Worm (Caenorhabditis elegans) whole organism, young adult: ENCODE data around the gene F52D2.5.

ENCODE experiments used
- B0261.1 ChIP-seq: sonication (generic microtip); optimal IDR thresholded peaks from 2 replicates; lab custom pipeline; 2016; ENCODE audit warnings: mild to moderate bottlenecking, missing genetic modification characterization, moderate library complexity, missing compliant biosample characterization
- B0336.3 ChIP-seq: fragments of 200-800 bp; sonication (Bioruptor generic); IDR thresholded peaks from 2 replicates; pipeline ENCODE4 v1.3.6; 2022; ENCODE audit warnings: missing genetic modification characterization, missing compliant biosample characterization
- D2030.7 ChIP-seq: fragments of 200-800 bp; sonication (Bioruptor generic); IDR thresholded peaks from 2 replicates; pipeline ENCODE4 v1.3.6; 2022; ENCODE audit warnings: missing genetic modification reagents, missing genetic modification characterization, missing compliant biosample characterization
- F37B4.10 ChIP-seq: fragments of 200-800 bp; sonication (Bioruptor generic); IDR thresholded peaks from 2 replicates; pipeline ENCODE4 v1.3.6; 2022; ENCODE audit warnings: missing genetic modification characterization, missing compliant biosample characterization
- F39B2.1 ChIP-seq: fragments of 200-800 bp; sonication (Bioruptor generic); IDR thresholded peaks from 2 replicates; pipeline ENCODE4 v1.3.6; 2022; ENCODE audit warnings: missing genetic modification reagents, missing genetic modification characterization, missing compliant biosample characterization
- Y53G8AR.9 ChIP-seq: fragments of 200-800 bp; sonication (Bioruptor generic); conservative IDR thresholded peaks from 2 replicates; pipeline ENCODE4 v1.3.6; 2022; ENCODE audit warnings: missing genetic modification reagents, missing genetic modification characterization, missing compliant biosample characterization
- aptf-2 ChIP-seq: fragments of 200-800 bp; sonication (Bioruptor generic); conservative IDR thresholded peaks from 2 replicates; pipeline ENCODE4 v1.3.6; 2022; ENCODE audit warnings: missing genetic modification reagents, missing genetic modification characterization, missing compliant biosample characterization
- athp-1 ChIP-seq: sonication (generic microtip); optimal IDR thresholded peaks from 2 replicates; lab custom pipeline; 2017; ENCODE audit warnings: mild to moderate bottlenecking, missing genetic modification characterization, missing compliant biosample characterization
- attf-3 ChIP-seq: fragments of 200-800 bp; sonication (Bioruptor generic); conservative IDR thresholded peaks from 2 replicates; pipeline ENCODE4 v1.3.6; 2022; ENCODE audit warnings: missing genetic modification reagents, missing genetic modification characterization, missing compliant biosample characterization
- ccch-3 ChIP-seq: fragments of 200-800 bp; sonication (Bioruptor generic); optimal IDR thresholded peaks from 2 replicates; lab custom pipeline; 2018; ENCODE audit warnings: mild to moderate bottlenecking, missing genetic modification characterization, missing compliant biosample characterization
- fkh-3 ChIP-seq: sonication (generic microtip); optimal IDR thresholded peaks from 2 replicates; lab custom pipeline; 2016; ENCODE audit warnings: mild to moderate bottlenecking, missing genetic modification characterization, missing compliant biosample characterization
- hmg-20 ChIP-seq: fragments of 200-800 bp; sonication (Bioruptor generic); IDR thresholded peaks from 2 replicates; pipeline ENCODE4 v1.3.6; 2022; ENCODE audit warnings: missing genetic modification reagents, missing genetic modification characterization, missing compliant biosample characterization
- lsy-27 ChIP-seq: sonication (generic microtip); optimal IDR thresholded peaks from 2 replicates; lab custom pipeline; 2017; ENCODE audit warnings: missing genetic modification characterization, mild to moderate bottlenecking, missing compliant biosample characterization, antibody characterized with exemption, missing genotype, borderline replicate concordance; ENCODE audit not compliant: insufficient read depth
- madf-3 ChIP-seq: fragments of 200-800 bp; sonication (Bioruptor generic); IDR thresholded peaks from 2 replicates; pipeline ENCODE4 v1.3.6; 2022; ENCODE audit warnings: missing genetic modification reagents, missing genetic modification characterization, missing compliant biosample characterization
- mxl-1 ChIP-seq: sonication (generic microtip); optimal IDR thresholded peaks from 2 replicates; lab custom pipeline; 2016; ENCODE audit warnings: missing genetic modification characterization, missing compliant biosample characterization
- nhr-179 ChIP-seq: sonication (generic microtip); optimal IDR thresholded peaks from 2 replicates; lab custom pipeline; 2016; ENCODE audit warnings: mild to moderate bottlenecking, missing genetic modification characterization, missing compliant biosample characterization
- nhr-27 ChIP-seq: fragments of 200-800 bp; sonication (Bioruptor generic); optimal IDR thresholded peaks from 2 replicates; lab custom pipeline; 2018; ENCODE audit warnings: mild to moderate bottlenecking, missing genetic modification characterization, moderate library complexity, missing compliant biosample characterization
- pha-4 ChIP-seq: fragments of 150-350 bp; sonication (generic microtip); optimal IDR thresholded peaks from 2 replicates; lab custom pipeline; 2014; ENCODE audit warnings: missing biosample characterization, missing genetic modification reagents, missing genetic modification characterization
- rpc-1 ChIP-seq, 2 experiments: fragments of 150-350 bp in 1 of 2; sonication (generic microtip) in 1 of 2; optimal IDR thresholded peaks; 2 replicates each; lab custom pipeline; 2014 to 2018; ENCODE audit warnings: missing biosample characterization in 1 of 2, missing genetic modification characterization in 1 of 2, missing genetic modification reagents in 1 of 2, missing genotype in 1 of 2
- sea-2 ChIP-seq: fragments of 200-800 bp; sonication (Bioruptor generic); IDR thresholded peaks from 2 replicates; pipeline ENCODE4 v1.3.6; 2022; ENCODE audit warnings: missing genetic modification characterization, missing compliant biosample characterization
- tbp1 ChIP-seq: fragments of 200-800 bp; sonication (Bioruptor generic); optimal IDR thresholded peaks from 2 replicates; lab custom pipeline; 2018; ENCODE audit warnings: mild to moderate bottlenecking, missing genetic modification characterization, missing compliant biosample characterization
- tbx-9 ChIP-seq: sonication (generic microtip); optimal IDR thresholded peaks from 2 replicates; lab custom pipeline; 2016; ENCODE audit warnings: borderline replicate concordance, missing genetic modification characterization, inconsistent platforms, missing compliant biosample characterization
- unc-62 ChIP-seq: fragments of 150-350 bp; optimal IDR thresholded peaks from 2 replicates; lab custom pipeline; 2014; ENCODE audit warnings: missing biosample characterization, missing genetic modification reagents, missing genetic modification characterization
- ztf-22 ChIP-seq: fragments of 200-800 bp; sonication (Bioruptor generic); optimal IDR thresholded peaks from 2 replicates; lab custom pipeline; 2018; ENCODE audit warnings: mild to moderate bottlenecking, missing genetic modification characterization, moderate library complexity, missing compliant biosample characterization
- ztf-25 ChIP-seq: fragments of 200-800 bp; sonication (Bioruptor generic); IDR thresholded peaks from 2 replicates; pipeline ENCODE4 v1.3.6; 2022; ENCODE audit warnings: missing genetic modification reagents, missing genetic modification characterization, missing compliant biosample characterization

The F52D2.5 gene

ce11 chrX:1939248-1939647 lies 35.4 kb downstream of the F52D2.5 start:
- TF ChIP-seq madf-3 (GFP tag; lab: Robert Waterston, UW) (0 out of 2 replicates have a peak, but pooled peaks have one; percentile 61), B0261.1 (tag; lab: Kevin White, UChicago) (peak; percentile 68), tbp1 (peak; percentile 86), pha-4 (tag; lab: Kevin White, UChicago) (no peak), rpc-1 (optimal IDR thresholded peaks at IDR 0.05; lab: Kevin White, UChicago) (peak; percentile 61), rpc-1 (tag; optimal IDR thresholded peaks at IDR 0.05; lab: Kevin White, UChicago) (peak; percentile 82)

DNA sequence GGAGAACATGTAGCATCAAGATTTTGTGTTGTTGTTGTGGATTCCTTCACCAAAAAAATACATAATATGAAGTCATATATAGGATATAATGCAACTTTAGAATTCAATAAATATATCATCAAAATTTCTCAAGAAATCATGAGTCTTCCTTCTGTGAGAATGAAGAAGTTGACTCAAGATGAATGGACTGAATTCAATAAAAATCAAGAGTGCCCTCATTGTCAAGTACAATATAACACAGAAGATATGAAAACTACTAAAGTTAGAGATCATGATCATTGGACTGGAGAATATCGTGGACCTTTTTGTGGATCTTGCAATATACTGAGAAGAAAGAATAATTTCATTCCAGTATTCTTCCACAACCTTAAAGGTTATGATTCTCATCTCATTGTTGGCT lies 39.2 kb downstream of the F52D2.5 start:
- TF ChIP-seq lsy-27 (tag; lab: Kevin White, UChicago) (no peak), nhr-27 (tag; lab: Kevin White, UChicago) (no peak), unc-62 (no peak), tbx-9 (no peak), athp-1 (tag; lab: Kevin White, UChicago) (no peak), fkh-3 (tag; lab: Kevin White, UChicago) (no peak), hmg-20 (GFP tag; lab: Robert Waterston, UW) (no peak), mxl-1 (no peak), Y53G8AR.9 (GFP tag; lab: Robert Waterston, UW) (no peak), aptf-2 (GFP tag; lab: Robert Waterston, UW) (no peak), ccch-3 (GFP tag; lab: Kevin White, UChicago) (no peak), sea-2 (GFP tag; lab: Robert Waterston, UW) (no peak), F37B4.10 (GFP tag; lab: Robert Waterston, UW) (no peak), B0336.3 (GFP tag; lab: Robert Waterston, UW) (no peak), attf-3 (GFP tag; lab: Robert Waterston, UW) (no peak), ztf-22 (GFP tag; lab: Kevin White, UChicago) (no peak)

DNA sequence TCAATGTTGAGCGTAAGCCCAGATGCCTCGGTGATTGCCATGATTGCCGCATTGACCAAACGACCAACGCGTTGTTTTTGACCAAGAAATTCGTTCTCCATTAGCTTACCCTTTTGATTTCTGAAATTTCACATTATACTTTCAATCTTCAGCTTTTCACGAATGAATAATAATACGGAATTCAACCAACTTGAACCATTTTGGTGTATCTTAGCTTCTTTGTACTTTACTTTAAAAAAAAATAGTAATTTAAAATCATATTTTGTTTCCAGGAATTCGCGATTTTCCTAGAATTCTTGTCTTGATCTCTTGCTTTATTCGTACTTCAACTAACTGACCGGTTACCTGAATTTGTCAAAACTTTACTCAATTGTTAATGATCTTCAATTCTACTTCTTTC lies 50.5 kb downstream of the F52D2.5 start, which contains the start of gene ZC53.2:
ZC53.2 (minus strand) TSS at position 101 of the 400 bp plus-strand sequence.
- TF ChIP-seq ztf-22 (GFP tag; lab: Kevin White, UChicago) (no peak), lsy-27 (tag; lab: Kevin White, UChicago) (no peak), ztf-25 (no peak), nhr-179 (tag; lab: Kevin White, UChicago) (no peak), F39B2.1 (no peak), attf-3 (GFP tag; lab: Robert Waterston, UW) (no peak), D2030.7 (GFP tag; lab: Robert Waterston, UW) (no peak)
